Worm (Caenorhabditis elegans): ENCODE data around the gene mai-2.

- TF ChIP-seq C08G9.2 (tag; optimal IDR thresholded peaks at IDR 0.05) (no peak), syd-9 (tag; optimal IDR thresholded peaks at IDR 0.05) (no peak), pqm-1 (tag; optimal IDR thresholded peaks at IDR 0.05) (no peak), hlh-8 (tag; optimal IDR thresholded peaks at IDR 0.05) (no peak), hlh-6 (tag; optimal IDR thresholded peaks at IDR 0.05) (no peak), elt-4 (tag; optimal IDR thresholded peaks at IDR 0.05) (no peak), sox-4 (tag; optimal IDR thresholded peaks at IDR 0.05) (no peak), ceh-9 (tag; optimal IDR thresholded peaks at IDR 0.05) (no peak), mec-3 (tag; optimal IDR thresholded peaks at IDR 0.05; ENCODE audit: borderline replicate concordance) (no peak), ceh-45 (GFP tag; IDR thresholded peaks at IDR 0.05) (no peak), pat-9 (tag; optimal IDR thresholded peaks at IDR 0.05) (no peak), lin-11 (tag; optimal IDR thresholded peaks at IDR 0.05) (no peak), unc-55 (GFP tag; optimal IDR thresholded peaks at IDR 0.05) (no peak)
Observed at ce11 chrIV:3395581-3395980, 9.9 kb downstream of the mai-2 start, which contains the start of gene C04C3.14.

All from whole organism, late embryonic.